Fruit fly (Drosophila melanogaster): ENCODE results near the gene CG4045.

DNA sequence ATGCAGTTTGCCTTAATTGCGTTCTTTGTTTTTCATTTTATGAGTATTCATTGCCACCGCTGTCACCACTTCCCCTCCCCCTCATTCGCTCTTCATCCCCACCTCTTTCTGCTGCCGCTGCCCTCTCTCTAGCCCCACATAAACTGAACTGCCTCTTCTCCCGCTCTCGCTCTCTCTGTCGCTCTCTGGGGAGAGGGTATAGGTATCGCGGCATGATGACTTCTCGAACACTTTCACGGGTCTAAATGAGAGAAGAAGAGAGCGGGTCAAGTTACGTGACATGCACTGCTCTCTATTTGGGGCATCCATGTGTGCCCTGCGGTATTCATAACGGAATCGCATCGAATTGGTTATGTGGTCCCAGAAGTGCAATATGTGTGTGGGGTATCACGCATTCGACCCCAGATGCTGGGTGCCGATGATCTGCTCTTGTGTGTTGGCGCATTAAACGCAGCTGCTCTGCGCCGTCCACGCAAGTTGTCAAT is 8.0 kb upstream of the CG4045 start:
- TF ChIP-seq hbn (GFP tag; IDR thresholded peaks at IDR 0.05; ENCODE audit: partially characterized antibody) (no peak), Dip3 (GFP tag; optimal IDR thresholded peaks at IDR 0.05) (peak; percentile 60)

Data from whole organism, embryonic.